Worm (Caenorhabditis elegans) whole organism, midembryonic: Measurements from ENCODE around the gene F58E6.11.

ENCODE experiments used
- flt-1 ChIP-seq: fragments of 200-800 bp; sonication (Bioruptor generic); IDR thresholded peaks from 2 replicates; pipeline ENCODE4 v1.3.6; 2022; ENCODE audit warnings: missing genetic modification characterization, missing compliant biosample characterization
- klf-2 ChIP-seq: fragments of 200-800 bp; sonication (Bioruptor generic); conservative IDR thresholded peaks from 2 replicates; pipeline ENCODE4 v1.3.6; 2022; ENCODE audit warnings: missing genetic modification reagents, missing genetic modification characterization, missing compliant biosample characterization
- ztf-23 ChIP-seq: fragments of 200-800 bp; sonication (Bioruptor generic); IDR thresholded peaks from 2 replicates; pipeline ENCODE4 v1.3.6; 2022; ENCODE audit warnings: missing genetic modification reagents, missing genetic modification characterization, missing compliant biosample characterization
- ztf-29 ChIP-seq: fragments of 200-800 bp; sonication (Bioruptor generic); IDR thresholded peaks from 2 replicates; pipeline ENCODE4 v1.3.6; 2022; ENCODE audit warnings: missing genetic modification reagents, missing genetic modification characterization, missing compliant biosample characterization

ce11 chrV:9740858-9741257, 16.9 kb downstream of the F58E6.11 start, which contains the start of gene sta-2:
- no peak for TF ChIP-seq klf-2 (GFP tag; lab: Robert Waterston, UW)
- TF ChIP-seq flt-1 (GFP tag; lab: Robert Waterston, UW): no peak
- no peak for TF ChIP-seq ztf-23 (GFP tag; lab: Robert Waterston, UW)
- TF ChIP-seq ztf-29 (GFP tag; lab: Robert Waterston, UW): no peak
